Fruit fly (Drosophila melanogaster) whole organism: ENCODE results near the gene CG2150.

Source experiments
- EcR ChIP-seq, 2 experiments: fragments of >200 bp; optimal IDR thresholded peaks; 2 replicates each; lab custom pipeline; 2017; ENCODE audit warnings: missing biosample characterization in 2 of 2, missing genetic modification characterization in 2 of 2, missing genetic modification reagents in 2 of 2
- pan ChIP-seq: fragments of >200 bp; optimal IDR thresholded peaks from 2 replicates; lab custom pipeline; 2017
- psq ChIP-seq: fragments of >200 bp; optimal IDR thresholded peaks from 2 replicates; lab custom pipeline; 2017
- usp ChIP-seq: fragments of >200 bp; optimal IDR thresholded peaks from 2 replicates; lab custom pipeline; 2017; ENCODE audit warnings: missing biosample characterization, missing genetic modification characterization, mixed read lengths

dm6 chr3R:31718168-31718565 is 46.4 kb downstream of the CG2150 start:
- peak; percentile 82 for TF ChIP-seq pan
- no peak for TF ChIP-seq psq (lab: Kevin White, UChicago)
- TF ChIP-seq usp, result no peak
- no peak for TF ChIP-seq EcR (GFP tag; optimal IDR thresholded peaks at IDR 0.05; lab: Kevin White, UChicago)
